Worm (Caenorhabditis elegans) whole organism, young adult: ENCODE measurements around the gene srh-169.

Source experiments
- bed-2 ChIP-seq: fragments of 200-800 bp; sonication (Bioruptor generic); IDR thresholded peaks from 2 replicates; pipeline ENCODE4 v1.3.6; 2022; ENCODE audit warnings: missing genetic modification reagents, missing genetic modification characterization, missing compliant biosample characterization
- madf-10 ChIP-seq: sonication (generic microtip); optimal IDR thresholded peaks from 2 replicates; lab custom pipeline; 2016; ENCODE audit warnings: mild to moderate bottlenecking, missing genetic modification characterization, missing compliant biosample characterization
- mcd-1 ChIP-seq: fragments of 200-800 bp; sonication (Bioruptor generic); IDR thresholded peaks from 2 replicates; pipeline ENCODE4 v1.3.6; 2022; ENCODE audit warnings: missing genetic modification reagents, missing genetic modification characterization, missing compliant biosample characterization
- snpc-1.1 ChIP-seq: sonication (generic microtip); optimal IDR thresholded peaks from 2 replicates; lab custom pipeline; 2017; ENCODE audit warnings: missing genetic modification characterization, mild to moderate bottlenecking, missing compliant biosample characterization, antibody characterized with exemption, moderate library complexity, missing genotype, missing genetic modification reagents; ENCODE audit not compliant: insufficient read depth

DNA sequence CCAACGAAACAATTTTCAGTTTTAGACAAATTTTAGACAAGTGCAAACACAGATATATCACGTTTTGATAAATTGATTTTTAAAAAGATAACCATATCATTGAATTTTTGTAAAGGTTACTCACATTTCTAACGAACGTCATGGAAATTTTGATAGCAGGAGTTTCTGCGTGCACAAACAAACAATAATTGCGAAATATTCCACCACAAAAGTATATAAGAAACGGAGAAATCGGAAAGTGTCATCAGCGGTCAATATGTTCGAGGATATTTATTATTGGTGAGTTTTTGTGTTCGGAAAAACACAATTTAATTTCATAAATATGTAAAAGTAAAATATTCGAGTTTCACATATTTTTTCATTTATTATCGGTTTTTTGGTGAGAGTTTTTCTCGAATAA is 13.3 kb upstream of the srh-169 start, which contains the start of gene C49G7.7:
- TF ChIP-seq bed-2 (GFP tag; lab: Robert Waterston, UW) (no peak), snpc-1.1 (no peak), mcd-1 (GFP tag; lab: Robert Waterston, UW) (no peak), madf-10 (tag; lab: Kevin White, UChicago) (no peak)
